Fruit fly (Drosophila melanogaster) whole organism, wandering third instar larva: Measurements from ENCODE around the gene CG14441.

Experiments
- CG32264 ChIP-seq: fragments of 200-800 bp; sonication (Bioruptor generic); optimal IDR thresholded peaks from 2 replicates; lab custom pipeline; 2016; ENCODE audit warnings: missing biosample characterization, missing genetic modification characterization
- CG9705 ChIP-seq: fragments of 200-800 bp; sonication (Bioruptor generic); optimal IDR thresholded peaks from 2 replicates; lab custom pipeline; 2018; ENCODE audit warnings: missing biosample characterization, mild to moderate bottlenecking, missing genetic modification characterization
- CrebA ChIP-seq: fragments of 200-800 bp; sonication (Bioruptor generic); optimal IDR thresholded peaks from 2 replicates; lab custom pipeline; 2016; ENCODE audit warnings: missing biosample characterization, mild to moderate bottlenecking, missing genetic modification characterization, borderline replicate concordance
- Dif ChIP-seq: fragments of 200-275, 200-300 bp; sonication (Bioruptor generic); optimal IDR thresholded peaks from 2 replicates; lab custom pipeline; 2018; ENCODE audit warnings: missing biosample characterization, missing genetic modification characterization; ENCODE audit not compliant: partially characterized antibody
- Hr78 ChIP-seq: fragments of >200 bp; optimal IDR thresholded peaks from 2 replicates; lab custom pipeline; 2017; ENCODE audit warnings: missing biosample characterization, missing genetic modification characterization
- Jra ChIP-seq: sonication (Bioruptor generic); optimal IDR thresholded peaks from 2 replicates; lab custom pipeline; 2016; ENCODE audit warnings: missing biosample characterization, missing genetic modification characterization
- Mio ChIP-seq: sonication (Bioruptor generic); optimal IDR thresholded peaks from 2 replicates; lab custom pipeline; 2016; ENCODE audit warnings: missing biosample characterization, missing genetic modification characterization
- OdsH ChIP-seq: fragments of 200-800 bp; sonication (Bioruptor generic); optimal IDR thresholded peaks from 2 replicates; lab custom pipeline; 2016; ENCODE audit warnings: missing biosample characterization, mild to moderate bottlenecking, missing genetic modification characterization
- Rel ChIP-seq, 2 experiments: fragments of 200-800 bp; sonication (Bioruptor generic) in 1 of 2; optimal IDR thresholded peaks; 2 replicates in 1 of 2; 3 replicates in 1 of 2; lab custom pipeline; 2016 to 2019; ENCODE audit warnings: mild to moderate bottlenecking in 2 of 2, missing biosample characterization in 2 of 2, missing genetic modification characterization in 2 of 2, moderate library complexity in 1 of 2
- Sp1 ChIP-seq: fragments of 200-800 bp; sonication (Bioruptor generic); optimal IDR thresholded peaks from 3 replicates; lab custom pipeline; 2019; ENCODE audit warnings: missing biosample characterization, mild to moderate bottlenecking, missing genetic modification characterization, moderate library complexity
- Vsx2 ChIP-seq: fragments of 200-300, 225-300 bp; sonication (Bioruptor generic); optimal IDR thresholded peaks from 2 replicates; lab custom pipeline; 2018; ENCODE audit warnings: missing biosample characterization, missing genetic modification characterization; ENCODE audit not compliant: partially characterized antibody
- br ChIP-seq: fragments of 200-800 bp; sonication (Bioruptor generic); optimal IDR thresholded peaks from 2 replicates; lab custom pipeline; 2016; ENCODE audit warnings: missing biosample characterization, missing genetic modification characterization
- brk ChIP-seq: fragments of 200-800 bp; sonication (Bioruptor generic); optimal IDR thresholded peaks from 2 replicates; lab custom pipeline; 2016; ENCODE audit warnings: missing biosample characterization, mild to moderate bottlenecking, missing genetic modification characterization
- dl ChIP-seq, 2 experiments: fragments of 175-275, 200-275 bp in 1 of 2; fragments of 200-275 bp in 1 of 2; sonication (Bioruptor generic); optimal IDR thresholded peaks; lab custom pipeline; 2018; ENCODE audit warnings: mild to moderate bottlenecking in 2 of 2, missing biosample characterization in 2 of 2, missing genetic modification characterization in 2 of 2, moderate library complexity in 2 of 2; ENCODE audit not compliant: partially characterized antibody in 2 of 2, insufficient read depth in 1 of 2
- dmrt93B ChIP-seq: fragments of 200-800 bp; sonication (Bioruptor generic); optimal IDR thresholded peaks from 2 replicates; lab custom pipeline; 2018; ENCODE audit warnings: missing biosample characterization, mild to moderate bottlenecking, missing genetic modification characterization
- dsf ChIP-seq: sonication (Bioruptor generic); optimal IDR thresholded peaks from 2 replicates; lab custom pipeline; 2016; ENCODE audit warnings: missing biosample characterization, missing genetic modification characterization, borderline replicate concordance
- ey ChIP-seq: fragments of 200-800 bp; sonication (Bioruptor generic); optimal IDR thresholded peaks from 2 replicates; lab custom pipeline; 2016; ENCODE audit warnings: missing biosample characterization, missing genetic modification characterization
- foxo ChIP-seq, 2 experiments: fragments of 200-800 bp; sonication (Bioruptor generic); optimal IDR thresholded peaks; 2 replicates in 1 of 2; 3 replicates in 1 of 2; lab custom pipeline; 2016 to 2017; ENCODE audit warnings: missing biosample characterization in 2 of 2, missing genetic modification characterization in 2 of 2
- fru ChIP-seq: fragments of 200-800 bp; sonication (Bioruptor generic); optimal IDR thresholded peaks from 3 replicates; lab custom pipeline; 2016; ENCODE audit warnings: missing biosample characterization, mild to moderate bottlenecking, missing genetic modification characterization
- jim ChIP-seq: fragments of 175-275, 200-325 bp; sonication (Bioruptor generic); optimal IDR thresholded peaks from 2 replicates; lab custom pipeline; 2016; ENCODE audit warnings: missing biosample characterization, mild to moderate bottlenecking, missing genetic modification characterization
- lola ChIP-seq: fragments of >200 bp; optimal IDR thresholded peaks from 2 replicates; lab custom pipeline; 2017; ENCODE audit warnings: missing biosample characterization, missing genetic modification characterization
- psq ChIP-seq: fragments of 200-800 bp; sonication (Bioruptor generic); optimal IDR thresholded peaks from 3 replicates; lab custom pipeline; 2017; ENCODE audit warnings: missing biosample characterization, mild to moderate bottlenecking, missing genetic modification characterization, moderate library complexity
- rgr ChIP-seq: fragments of 200-800 bp; sonication (Bioruptor generic); optimal IDR thresholded peaks from 3 replicates; lab custom pipeline; 2016; ENCODE audit warnings: missing biosample characterization, mild to moderate bottlenecking, missing genetic modification characterization
- sage ChIP-seq: fragments of 200-800 bp; sonication (Bioruptor generic); optimal IDR thresholded peaks from 2 replicates; lab custom pipeline; 2016; ENCODE audit warnings: missing biosample characterization, mild to moderate bottlenecking, missing genetic modification characterization
- sv ChIP-seq: fragments of 200-800 bp; sonication (Bioruptor generic); optimal IDR thresholded peaks from 3 replicates; lab custom pipeline; 2016; ENCODE audit warnings: missing biosample characterization, missing genetic modification characterization
- tai ChIP-seq: sonication (Bioruptor generic); optimal IDR thresholded peaks from 2 replicates; lab custom pipeline; 2016; ENCODE audit warnings: missing biosample characterization, missing genetic modification characterization
- usp ChIP-seq: fragments of >200 bp; optimal IDR thresholded peaks from 2 replicates; lab custom pipeline; 2017; ENCODE audit warnings: missing biosample characterization, missing genetic modification characterization
- woc ChIP-seq: sonication (Bioruptor generic); optimal IDR thresholded peaks from 2 replicates; lab custom pipeline; 2016; ENCODE audit warnings: missing biosample characterization, mild to moderate bottlenecking, missing genetic modification characterization

Gene CG14441

dm6 chrX:6706570-6707306 lies 7.4 kb downstream of the CG14441 start:
- no peak for TF ChIP-seq Mio
- TF ChIP-seq CG9705, result no peak
- TF ChIP-seq ey, result no peak
- TF ChIP-seq jim (GFP tag; lab: Kevin White, UChicago), result no peak

- TF ChIP-seq woc (no peak), usp (no peak), dl (GFP tag; optimal IDR thresholded peaks at IDR 0.05; lab: Kevin White, UChicago; ENCODE audit: insufficient read depth in 1 of 2, partially characterized antibody in 2 of 2) (no peak), Vsx2 (GFP tag; lab: Kevin White, UChicago) (no peak), Dif (GFP tag; lab: Kevin White, UChicago) (peak; percentile 25), OdsH (GFP tag; lab: Kevin White, UChicago) (no peak)
Measured at dm6 chrX:6708138-6708537, 8.8 kb downstream of the CG14441 start.

- TF ChIP-seq woc (no peak), dsf (no peak), Sp1 (no peak), brk (GFP tag; lab: Kevin White, UChicago) (no peak), CG9705 (no peak)
Measured at dm6 chrX:6708580-6709199, 9.4 kb downstream of the CG14441 start.

dm6 chrX:6709252-6710037 lies 10.1 kb downstream of the CG14441 start:
- TF ChIP-seq sv (GFP tag; lab: Kevin White, UChicago) (no peak), br (GFP tag; lab: Kevin White, UChicago) (no peak), foxo (GFP tag; optimal IDR thresholded peaks at IDR 0.05; lab: Kevin White, UChicago) (no peak), lola (GFP tag; lab: Kevin White, UChicago) (no peak), Vsx2 (GFP tag; lab: Kevin White, UChicago) (no peak), rgr (no peak), CG32264 (GFP tag; lab: Kevin White, UChicago) (no peak), CrebA (GFP tag; lab: Kevin White, UChicago) (no peak), sage (GFP tag; lab: Kevin White, UChicago) (no peak)
- TF ChIP-seq, all 38 proteins: peak for 0

- TF ChIP-seq ey (no peak), jim (GFP tag; lab: Kevin White, UChicago) (no peak), Mio (no peak), Hr78 (GFP tag; lab: Kevin White, UChicago) (no peak), Rel (GFP tag; optimal IDR thresholded peaks at IDR 0.05; lab: Kevin White, UChicago) (no peak), Rel (tag; optimal IDR thresholded peaks at IDR 0.05; lab: Kevin White, UChicago) (no peak), CG32264 (GFP tag; lab: Kevin White, UChicago) (no peak), usp (no peak), dmrt93B (GFP tag; lab: Kevin White, UChicago) (no peak), dsf (no peak), fru (GFP tag; lab: Kevin White, UChicago) (no peak), psq (GFP tag; lab: Kevin White, UChicago) (no peak), Sp1 (no peak), tai (GFP tag; lab: Kevin White, UChicago) (no peak), Jra (GFP tag; lab: Kevin White, UChicago) (no peak)
Measured at dm6 chrX:6710258-6710657, 10.9 kb downstream of the CG14441 start.
